Worm (Caenorhabditis elegans): Measurements from ENCODE around the gene F28C6.5.
A peak's percentile ranks its signal among the peaks of the same experiment; 100 is the strongest.

The F28C6.5 gene

ce11 chrII:8569038-8569977 lies 30.0 kb upstream of the F28C6.5 start, which contains the start of the genes col-38 and rpl-5 (continued):
- TF ChIP-seq ceh-32 (tag; optimal IDR thresholded peaks at IDR 0.05; ENCODE audit: poor library complexity) (no peak), F26F4.8 (GFP tag; conservative IDR thresholded peaks at IDR 0.05) (no peak), ceh-20 (GFP tag; IDR thresholded peaks at IDR 0.05) (no peak), nhr-25 (tag; optimal IDR thresholded peaks at IDR 0.05; ENCODE audit: borderline replicate concordance, insufficient read depth) (peak; percentile 34), ztf-11 (tag; optimal IDR thresholded peaks at IDR 0.05) (no peak), nhr-48 (tag; optimal IDR thresholded peaks at IDR 0.05) (peak; percentile 55), Y75B8A.6 (GFP tag; IDR thresholded peaks at IDR 0.05) (no peak)

- TF ChIP-seq Y48G9A.11 (GFP tag; IDR thresholded peaks at IDR 0.05) (0 out of 2 replicates have a peak, but pooled peaks have one; percentile 7), F49E8.2 (tag; optimal IDR thresholded peaks at IDR 0.05; ENCODE audit: borderline replicate concordance) (peak; percentile 39), lin-38 (GFP tag; IDR thresholded peaks at IDR 0.05) (peak; percentile 49; the same call in 1 of the 2 replicates), skn-1 (tag; optimal IDR thresholded peaks at IDR 0.05) (no peak), tra-1 (GFP tag; IDR thresholded peaks at IDR 0.05) (0 out of 2 replicates have a peak, but pooled peaks have one; percentile 14), daf-19 (GFP tag; conservative IDR thresholded peaks at IDR 0.05) (no peak), daf-16 (GFP tag; optimal IDR thresholded peaks at IDR 0.05) (no peak), daf-16 (tag; optimal IDR thresholded peaks at IDR 0.05) (peak; percentile 14)
These were observed 28.3 kb upstream of the F28C6.5 start, which contains the start of gene bcs-1 for ce11 chrII:8570977-8571376. Gene bcs-1, plus strand, starts transcription at chrII:8571085.

- TF ChIP-seq lin-38 (GFP tag; IDR thresholded peaks at IDR 0.05) (peak; percentile 44), T20F7.1 (GFP tag; optimal IDR thresholded peaks at IDR 0.05) (no peak)
These were observed 26.3 kb upstream of the F28C6.5 start, which contains the start of gene F54C9.7 for ce11 chrII:8573044-8573443. Gene F54C9.7, plus strand, starts transcription at chrII:8573344.

ce11 chrII:8575184-8575583 lies 24.1 kb upstream of the F28C6.5 start, which contains the start of gene puf-5:
Gene puf-5, plus strand, starts transcription at chrII:8575541.
- 0 out of 2 replicates have a peak, but pooled peaks have one; percentile 4 for TF ChIP-seq lin-38 (GFP tag; IDR thresholded peaks at IDR 0.05)
- TF ChIP-seq Y105C5A.15 (GFP tag; IDR thresholded peaks at IDR 0.05): no peak
- TF ChIP-seq daf-19 (GFP tag; conservative IDR thresholded peaks at IDR 0.05): no peak
- no peak for TF ChIP-seq F49E8.2 (tag; optimal IDR thresholded peaks at IDR 0.05; ENCODE audit: borderline replicate concordance)
- TF ChIP-seq dmd-6 (GFP tag; IDR thresholded peaks at IDR 0.05): no peak
- no peak for TF ChIP-seq lin-13 (GFP tag; optimal IDR thresholded peaks at IDR 0.05)
- no peak for TF ChIP-seq aha-1 (tag)
- peak; percentile 24 for TF ChIP-seq unc-130 (GFP tag; optimal IDR thresholded peaks at IDR 0.05)
- no peak for TF ChIP-seq mdt-29 (GFP tag; IDR thresholded peaks at IDR 0.05)
- no peak for TF ChIP-seq cey-2 (tag; optimal IDR thresholded peaks at IDR 0.05; ENCODE audit: borderline replicate concordance, insufficient read depth)

ce11 chrII:8577509-8578099 lies 21.7 kb upstream of the F28C6.5 start, which contains the start of gene F54C9.9:
Gene F54C9.9, plus strand, starts transcription at chrII:8578049.
- TF ChIP-seq mes-2 (tag; optimal IDR thresholded peaks at IDR 0.05; ENCODE audit: poor library complexity, severe bottlenecking) (peak; percentile 44), pha-4 (GFP tag; IDR thresholded peaks at IDR 0.05) (peak; percentile 55; the same call in 1 of the 2 replicates), pha-4 (tag; optimal IDR thresholded peaks at IDR 0.05) (no peak), ZK337.2 (GFP tag; IDR thresholded peaks at IDR 0.05) (no peak), ceh-82 (tag; optimal IDR thresholded peaks at IDR 0.05) (no peak), skn-1 (tag; optimal IDR thresholded peaks at IDR 0.05) (no peak), set-16 (GFP tag; IDR thresholded peaks at IDR 0.05) (no peak), dpl-1 (GFP tag; optimal IDR thresholded peaks at IDR 0.05) (peak; percentile 4), tra-1 (GFP tag; IDR thresholded peaks at IDR 0.05) (no peak), nhr-28 (tag; optimal IDR thresholded peaks at IDR 0.05) (peak; percentile 11), lin-38 (GFP tag; IDR thresholded peaks at IDR 0.05) (peak; percentile 82), unc-130 (GFP tag; optimal IDR thresholded peaks at IDR 0.05) (peak; percentile 54), snpc-1.2 (GFP tag; IDR thresholded peaks at IDR 0.05) (peak; percentile 64; the same call in 1 of the 2 replicates), daf-19 (GFP tag; conservative IDR thresholded peaks at IDR 0.05) (no peak), nhr-42 (GFP tag; IDR thresholded peaks at IDR 0.05) (no peak), vab-7 (GFP tag; IDR thresholded peaks at IDR 0.05) (no peak), lsy-2 (tag; optimal IDR thresholded peaks at IDR 0.05) (peak in 1 of 2 experiments; percentile 61), mxl-2 (GFP tag; conservative IDR thresholded peaks at IDR 0.05) (no peak), mep-1 (tag; optimal IDR thresholded peaks at IDR 0.05) (peak; percentile 2), spr-1 (tag; optimal IDR thresholded peaks at IDR 0.05) (no peak), F49E8.2 (tag; optimal IDR thresholded peaks at IDR 0.05; ENCODE audit: borderline replicate concordance) (no peak)
